Worm (Caenorhabditis elegans) whole organism, L2 larva: ENCODE measurements around the gene prx-13.
A peak's percentile ranks its signal among the peaks of the same experiment; 100 is the strongest.

Experiments
- ama-1 ChIP-seq: fragments of 150-350 bp; optimal IDR thresholded peaks from 2 replicates; lab custom pipeline; 2018; ENCODE audit warnings: inconsistent platforms
- blmp-1 ChIP-seq: sonication (generic microtip); optimal IDR thresholded peaks from 2 replicates; lab custom pipeline; 2017; ENCODE audit warnings: missing genetic modification characterization, mild to moderate bottlenecking, missing compliant biosample characterization, antibody characterized with exemption, moderate library complexity; ENCODE audit not compliant: insufficient read depth
- dmd-4 ChIP-seq: sonication (generic microtip); optimal IDR thresholded peaks from 2 replicates; lab custom pipeline; 2017; ENCODE audit warnings: missing biosample characterization, missing genetic modification characterization
- lin-11 ChIP-seq: fragments of 150-350 bp; sonication (generic microtip); optimal IDR thresholded peaks from 2 replicates; lab custom pipeline; 2014; ENCODE audit warnings: missing biosample characterization, missing genetic modification characterization, inconsistent platforms, mixed read lengths
- lin-13 ChIP-seq: fragments of 150-350 bp; optimal IDR thresholded peaks from 2 replicates; lab custom pipeline; 2014; ENCODE audit warnings: missing biosample characterization, missing genetic modification reagents, missing genetic modification characterization
- nhr-11 ChIP-seq: fragments of 150-350 bp; optimal IDR thresholded peaks from 2 replicates; lab custom pipeline; 2014; ENCODE audit warnings: missing biosample characterization, missing genetic modification characterization
- nhr-237 ChIP-seq: fragments of 150-350 bp; optimal IDR thresholded peaks from 2 replicates; lab custom pipeline; 2014; ENCODE audit warnings: missing biosample characterization, missing genetic modification characterization
- snpc-4 ChIP-seq: fragments of 150-350 bp; optimal IDR thresholded peaks from 2 replicates; lab custom pipeline; 2014; ENCODE audit warnings: missing biosample characterization, missing genetic modification characterization
- unc-62 ChIP-seq: fragments of 150-350 bp; optimal IDR thresholded peaks from 2 replicates; lab custom pipeline; 2014; ENCODE audit warnings: missing biosample characterization, missing genetic modification reagents, missing genetic modification characterization
- zag-1 ChIP-seq: fragments of 150-350 bp; optimal IDR thresholded peaks from 2 replicates; lab custom pipeline; 2014; ENCODE audit warnings: missing biosample characterization, missing genetic modification characterization
- ztf-11 ChIP-seq: sonication (generic microtip); optimal IDR thresholded peaks from 2 replicates; lab custom pipeline; 2017; ENCODE audit warnings: missing biosample characterization, missing genetic modification characterization

ce11 chrII:7272513-7272912 lies 20.7 kb upstream of the prx-13 start:
- no peak for TF ChIP-seq nhr-237 (tag; lab: Kevin White, UChicago)
- no peak for TF ChIP-seq ztf-11 (tag; lab: Kevin White, UChicago)
- no peak for TF ChIP-seq nhr-11 (tag; lab: Kevin White, UChicago)
- peak; percentile 3 for TF ChIP-seq blmp-1 (tag; lab: Kevin White, UChicago)
- no peak for TF ChIP-seq ama-1 (lab: Kevin White, UChicago)
- TF ChIP-seq lin-11 (tag; lab: Kevin White, UChicago) = no peak
- no peak for TF ChIP-seq zag-1 (tag; lab: Kevin White, UChicago)
- no peak for TF ChIP-seq lin-13 (GFP tag; lab: Kevin White, UChicago)
- TF ChIP-seq unc-62 (GFP tag; lab: Kevin White, UChicago) = no peak
- TF ChIP-seq dmd-4 (tag; lab: Kevin White, UChicago) = no peak
- no peak for TF ChIP-seq snpc-4 (tag; lab: Kevin White, UChicago)
